Worm (Caenorhabditis elegans): ENCODE data around the gene Y51H7C.41.

Gene Y51H7C.41

ce11 chrII:1397703-1398102 is 5.4 kb upstream of the Y51H7C.41 start, which contains the start of gene F54D12.8 (continued):
- no peak for TF ChIP-seq sptf-2 (GFP tag; optimal IDR thresholded peaks at IDR 0.05)

DNA sequence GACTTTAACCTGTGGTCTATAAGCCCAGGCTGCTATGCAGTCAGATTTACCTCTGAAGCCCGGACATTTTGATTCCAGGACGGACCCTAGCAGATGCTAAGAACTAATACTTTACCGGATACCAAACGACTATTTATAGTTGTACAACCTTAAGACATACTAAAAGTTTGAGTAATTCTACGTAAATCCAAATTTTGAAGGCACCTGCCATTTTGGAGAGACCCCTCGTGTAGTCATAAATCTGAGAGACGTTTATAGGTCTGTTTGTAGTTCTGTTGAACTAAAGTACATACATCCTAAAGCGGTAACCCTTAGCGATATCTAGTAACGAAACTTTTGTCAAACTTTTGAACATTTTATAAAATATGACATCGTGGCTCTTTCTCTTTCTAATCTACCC is 4.7 kb upstream of the Y51H7C.41 start, which contains the start of gene F54D12.2:
TSS of gene F54D12.2 (plus strand) at position 301 of the 400 bp plus-strand sequence.
- TF ChIP-seq aptf-2 (GFP tag; conservative IDR thresholded peaks at IDR 0.05) (no peak), tlf-1 (GFP tag; optimal IDR thresholded peaks at IDR 0.05) (no peak), K12H6.12 (tag; optimal IDR thresholded peaks at IDR 0.05) (no peak), B0035.1 (tag; optimal IDR thresholded peaks at IDR 0.05) (no peak), chd-7 (tag; optimal IDR thresholded peaks at IDR 0.05) (no peak), ekl-4 (GFP tag; IDR thresholded peaks at IDR 0.05) (no peak), nhr-90 (tag; optimal IDR thresholded peaks at IDR 0.05) (no peak), lin-40 (tag; optimal IDR thresholded peaks at IDR 0.05) (no peak), ceh-100 (GFP tag; IDR thresholded peaks at IDR 0.05) (no peak), pha-4 (tag; optimal IDR thresholded peaks at IDR 0.05) (no peak), mes-4 (tag; optimal IDR thresholded peaks at IDR 0.05) (no peak), unc-130 (GFP tag; optimal IDR thresholded peaks at IDR 0.05) (no peak), F23B12.7 (tag; optimal IDR thresholded peaks at IDR 0.05; ENCODE audit: insufficient read depth) (no peak)

DNA sequence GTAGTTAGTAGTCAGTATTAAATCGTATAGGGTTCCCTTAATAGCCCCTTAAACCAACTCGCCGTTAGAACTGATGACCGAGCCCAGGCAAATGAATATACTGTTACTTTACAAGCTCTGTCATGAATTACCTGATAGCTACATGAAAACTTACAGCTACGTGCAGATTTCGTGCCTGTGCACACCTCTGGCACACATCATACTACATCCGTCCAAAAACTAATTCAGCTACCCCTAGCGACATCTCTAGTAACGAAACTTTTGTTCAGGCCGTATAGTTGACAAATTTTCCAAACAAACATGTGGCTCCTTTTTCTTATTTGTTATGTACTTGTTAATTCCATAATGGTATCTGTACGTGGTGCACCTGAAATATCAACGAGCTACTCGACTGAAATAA is 3.0 kb upstream of the Y51H7C.41 start, which contains the start of gene F54D12.1:
TSS of gene F54D12.1 (plus strand) at position 301 of the 400 bp plus-strand sequence.
- TF ChIP-seq hlh-12 (tag; optimal IDR thresholded peaks at IDR 0.05): no peak
- no peak for TF ChIP-seq ztf-25 (GFP tag; IDR thresholded peaks at IDR 0.05)
- no peak for TF ChIP-seq let-526 (GFP tag; IDR thresholded peaks at IDR 0.05)
- no peak for TF ChIP-seq aptf-3 (GFP tag; IDR thresholded peaks at IDR 0.05)
- no peak for TF ChIP-seq die-1 (tag; optimal IDR thresholded peaks at IDR 0.05)
- TF ChIP-seq lin-26 (GFP tag; IDR thresholded peaks at IDR 0.05): no peak
- TF ChIP-seq ceh-40 (GFP tag; IDR thresholded peaks at IDR 0.05): no peak

DNA sequence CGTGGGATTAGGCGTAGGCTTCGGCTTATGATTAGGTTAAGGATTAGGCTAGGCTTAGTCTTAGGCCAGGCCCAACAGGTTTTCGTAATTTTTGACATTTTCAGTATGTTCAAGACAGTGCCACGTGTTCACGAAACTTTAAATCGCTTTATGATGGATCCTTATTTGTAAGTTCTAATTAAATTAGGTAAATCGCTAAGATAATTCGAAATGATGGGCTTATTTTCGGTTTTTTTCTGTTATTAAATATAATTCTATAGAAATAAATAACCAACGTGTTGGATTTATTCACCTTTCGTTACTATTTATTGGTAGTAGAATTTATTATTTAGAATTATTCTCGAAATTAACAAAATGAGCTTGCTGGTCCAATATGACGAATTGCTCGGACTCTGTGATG is 1.6 kb upstream of the Y51H7C.41 start, which contains the start of gene Y51H7C.8:
TSS of gene Y51H7C.8 (plus strand) at position 301 of the 400 bp plus-strand sequence.
- no peak for TF ChIP-seq snpc-3.4 (tag; optimal IDR thresholded peaks at IDR 0.05)
- TF ChIP-seq sea-2 (GFP tag; IDR thresholded peaks at IDR 0.05): no peak
- no peak for TF ChIP-seq snpc-1.1 (tag; optimal IDR thresholded peaks at IDR 0.05; ENCODE audit: insufficient read depth)
- TF ChIP-seq F33H1.4 (GFP tag; IDR thresholded peaks at IDR 0.05): no peak
- no peak for TF ChIP-seq T07F8.4 (tag; optimal IDR thresholded peaks at IDR 0.05)
- TF ChIP-seq lag-1 (GFP tag; IDR thresholded peaks at IDR 0.05): no peak
- no peak for TF ChIP-seq ceh-91 (GFP tag; IDR thresholded peaks at IDR 0.05)
- no peak for TF ChIP-seq fkh-3 (tag; optimal IDR thresholded peaks at IDR 0.05)
- no peak for TF ChIP-seq hsf-1 (GFP tag; IDR thresholded peaks at IDR 0.05)
- no peak for TF ChIP-seq Y56A3A.18 (GFP tag; IDR thresholded peaks at IDR 0.05)
- TF ChIP-seq gei-17 (GFP tag; optimal IDR thresholded peaks at IDR 0.05): no peak
- TF ChIP-seq madf-3 (GFP tag; IDR thresholded peaks at IDR 0.05): no peak
- no peak for TF ChIP-seq lin-54 (GFP tag; optimal IDR thresholded peaks at IDR 0.05)
- no peak for TF ChIP-seq mes-4 (tag; optimal IDR thresholded peaks at IDR 0.05)
- TF ChIP-seq ztf-6 (GFP tag; IDR thresholded peaks at IDR 0.05): no peak
- TF ChIP-seq K12H6.12 (tag; optimal IDR thresholded peaks at IDR 0.05): no peak
- TF ChIP-seq B0035.1 (tag; optimal IDR thresholded peaks at IDR 0.05): no peak
- TF ChIP-seq ceh-100 (GFP tag; IDR thresholded peaks at IDR 0.05): no peak

Measured in whole organism, young adult.